Fruit fly (Drosophila melanogaster) whole organism, embryonic: Measurements from ENCODE around the gene Zaf1.
A peak's percentile ranks its signal among the peaks of the same experiment; 100 is the strongest.

Experiments used
- Blimp-1 ChIP-seq: fragments of 200-800 bp; sonication (Bioruptor generic); optimal IDR thresholded peaks from 3 replicates; lab custom pipeline; 2018; ENCODE audit warnings: missing biosample characterization, missing genetic modification characterization, mild to moderate bottlenecking, moderate library complexity, missing genetic modification reagents
- BtbVII ChIP-seq: fragments of 200-800 bp; sonication (Bioruptor generic); optimal IDR thresholded peaks from 3 replicates; lab custom pipeline; 2017; ENCODE audit warnings: missing biosample characterization, mild to moderate bottlenecking, missing genetic modification characterization
- CG1024 ChIP-seq: fragments of 200-800 bp; sonication (Bioruptor generic); IDR thresholded peaks from 2 replicates; pipeline ENCODE4 v1.3.6; 2022; ENCODE audit warnings: missing biosample characterization, missing genetic modification characterization
- CG10267 ChIP-seq: fragments of 200-800 bp; sonication (Bioruptor generic); optimal IDR thresholded peaks from 2 replicates; lab custom pipeline; 2018; ENCODE audit warnings: missing biosample characterization, mild to moderate bottlenecking, missing genetic modification characterization, moderate library complexity
- CG10274 ChIP-seq: fragments of 200-800 bp; sonication (Bioruptor generic); optimal IDR thresholded peaks from 3 replicates; lab custom pipeline; 2017; ENCODE audit warnings: missing biosample characterization, mild to moderate bottlenecking, missing genetic modification characterization
- CG10543 ChIP-seq: fragments of 200-800 bp; sonication (Bioruptor generic); optimal IDR thresholded peaks from 3 replicates; lab custom pipeline; 2017; ENCODE audit warnings: missing biosample characterization, mild to moderate bottlenecking, missing genetic modification characterization, moderate library complexity
- CG12104 ChIP-seq: fragments of 200-800 bp; sonication (Bioruptor generic); optimal IDR thresholded peaks from 3 replicates; lab custom pipeline; 2016; ENCODE audit warnings: missing biosample characterization, missing genetic modification characterization
- CG12744 ChIP-seq: fragments of 200-800 bp; sonication (Bioruptor generic); optimal IDR thresholded peaks from 2 replicates; lab custom pipeline; 2016; ENCODE audit warnings: missing biosample characterization, missing genetic modification characterization
- CG12942 ChIP-seq: fragments of 200-800 bp; sonication (Bioruptor generic); optimal IDR thresholded peaks from 3 replicates; lab custom pipeline; 2016; ENCODE audit warnings: missing biosample characterization, missing genetic modification characterization
- CG13775 ChIP-seq: fragments of 200-800 bp; sonication (Bioruptor generic); optimal IDR thresholded peaks from 3 replicates; lab custom pipeline; 2017; ENCODE audit warnings: missing biosample characterization, mild to moderate bottlenecking, missing genetic modification characterization
- CG14050 ChIP-seq: fragments of 200-800 bp; sonication (Bioruptor generic); IDR thresholded peaks from 3 replicates; pipeline ENCODE4 v1.3.6; 2022; ENCODE audit warnings: missing biosample characterization, missing genetic modification characterization
- CG17829 ChIP-seq: fragments of 200-800 bp; optimal IDR thresholded peaks from 2 replicates; lab custom pipeline; 2019; ENCODE audit warnings: missing biosample characterization, mild to moderate bottlenecking, missing genetic modification characterization, moderate library complexity
- CG1792 ChIP-seq: fragments of 200-800 bp; sonication (Bioruptor generic); optimal IDR thresholded peaks from 2 replicates; lab custom pipeline; 2016; ENCODE audit warnings: missing biosample characterization, missing genetic modification characterization
- CG18476 ChIP-seq: fragments of 200-800 bp; sonication (Bioruptor generic); optimal IDR thresholded peaks from 2 replicates; lab custom pipeline; 2016; ENCODE audit warnings: missing biosample characterization, mild to moderate bottlenecking, missing genetic modification characterization
- CG5180 ChIP-seq: fragments of 200-800 bp; sonication (Bioruptor generic); optimal IDR thresholded peaks from 3 replicates; lab custom pipeline; 2017; ENCODE audit warnings: missing biosample characterization, missing genetic modification characterization, mild to moderate bottlenecking, moderate library complexity, missing genetic modification reagents
- CG6683 ChIP-seq: fragments of 200-800 bp; sonication (Bioruptor generic); optimal IDR thresholded peaks from 2 replicates; lab custom pipeline; 2017; ENCODE audit warnings: missing biosample characterization, mild to moderate bottlenecking, missing genetic modification characterization, missing genetic modification reagents
- CG6791 ChIP-seq: fragments of 200-800 bp; sonication (Bioruptor generic); IDR thresholded peaks from 3 replicates; pipeline ENCODE4 v1.3.6; 2022; ENCODE audit warnings: missing biosample characterization, missing genetic modification characterization; ENCODE audit not compliant: partially characterized antibody
- CG7745 ChIP-seq: fragments of 200-800 bp; sonication (Bioruptor generic); optimal IDR thresholded peaks from 2 replicates; lab custom pipeline; 2018; ENCODE audit warnings: missing biosample characterization, mild to moderate bottlenecking, missing genetic modification characterization, moderate library complexity
- CG9437 ChIP-seq: fragments of 200-800 bp; sonication (Bioruptor generic); optimal IDR thresholded peaks from 2 replicates; lab custom pipeline; 2018; ENCODE audit warnings: missing biosample characterization, mild to moderate bottlenecking, missing genetic modification characterization
- CG9609 ChIP-seq: fragments of 200-800 bp; sonication (Bioruptor generic); optimal IDR thresholded peaks from 3 replicates; lab custom pipeline; 2016; ENCODE audit warnings: missing biosample characterization, missing genetic modification characterization
- GATAe ChIP-seq: fragments of 200-800 bp; sonication (Bioruptor generic); conservative IDR thresholded peaks from 2 replicates; pipeline ENCODE4 v1.3.6; 2022; ENCODE audit warnings: missing biosample characterization, missing genetic modification characterization
- HmgD ChIP-seq: fragments of 200-800 bp; sonication (Bioruptor generic); optimal IDR thresholded peaks from 3 replicates; lab custom pipeline; 2016; ENCODE audit warnings: missing biosample characterization, missing genetic modification characterization
- Hmr ChIP-seq: fragments of 200-800 bp; sonication (Bioruptor generic); optimal IDR thresholded peaks from 3 replicates; lab custom pipeline; 2017; ENCODE audit warnings: mild to moderate bottlenecking, missing biosample characterization, missing genetic modification reagents, missing genetic modification characterization
- Hmx ChIP-seq: fragments of 200-800 bp; sonication (Bioruptor generic); optimal IDR thresholded peaks from 2 replicates; lab custom pipeline; 2016; ENCODE audit warnings: missing biosample characterization, missing genetic modification characterization
- Lhr ChIP-seq: fragments of 200-800 bp; sonication (Bioruptor generic); optimal IDR thresholded peaks from 3 replicates; lab custom pipeline; 2017; ENCODE audit warnings: mild to moderate bottlenecking, missing biosample characterization, missing genetic modification reagents, missing genetic modification characterization
- NfI ChIP-seq: fragments of 200-800 bp; sonication (Bioruptor generic); optimal IDR thresholded peaks from 3 replicates; lab custom pipeline; 2018; ENCODE audit warnings: missing biosample characterization, mild to moderate bottlenecking, missing genetic modification characterization, moderate library complexity
- Ravus ChIP-seq: fragments of 200-800 bp; sonication (Bioruptor generic); IDR thresholded peaks from 2 replicates; pipeline ENCODE4 v1.3.6; 2022; ENCODE audit warnings: missing biosample characterization, missing genetic modification characterization
- Sox102F ChIP-seq: fragments of 200-800 bp; sonication (Bioruptor generic); optimal IDR thresholded peaks from 2 replicates; lab custom pipeline; 2018; ENCODE audit warnings: missing biosample characterization, mild to moderate bottlenecking, missing genetic modification characterization, moderate library complexity
- Stat92E ChIP-seq, 3 experiments: fragments of >200 bp in 2 of 3; fragments of 200-800 bp in 1 of 3; sonication (Bioruptor generic) in 1 of 3; optimal IDR thresholded peaks; 2 replicates each; lab custom pipeline; 2017 to 2019; ENCODE audit warnings: missing biosample characterization in 3 of 3, missing genetic modification characterization in 3 of 3, mild to moderate bottlenecking in 1 of 3, moderate library complexity in 1 of 3
- Usf ChIP-seq: fragments of 200-800 bp; sonication (Bioruptor generic); optimal IDR thresholded peaks from 2 replicates; lab custom pipeline; 2017; ENCODE audit warnings: missing genotype, missing biosample characterization, missing genetic modification characterization
- ab ChIP-seq: fragments of 200-800 bp; sonication (Bioruptor generic); optimal IDR thresholded peaks from 2 replicates; lab custom pipeline; 2016; ENCODE audit warnings: missing biosample characterization, missing genetic modification characterization
- ac ChIP-seq: fragments of 200-800 bp; sonication (Bioruptor generic); optimal IDR thresholded peaks from 3 replicates; lab custom pipeline; 2017; ENCODE audit warnings: missing biosample characterization, mild to moderate bottlenecking, missing genetic modification characterization
- al ChIP-seq: fragments of 200-800 bp; sonication (Bioruptor generic); IDR thresholded peaks from 2 replicates; pipeline ENCODE4 v1.3.6; 2022; ENCODE audit warnings: missing biosample characterization, missing genetic modification characterization
- btn ChIP-seq: fragments of 200-800 bp; sonication (Bioruptor generic); optimal IDR thresholded peaks from 2 replicates; lab custom pipeline; 2016; ENCODE audit warnings: missing biosample characterization, missing genetic modification characterization
- chm ChIP-seq: fragments of 200-800 bp; sonication (Bioruptor generic); IDR thresholded peaks from 2 replicates; pipeline ENCODE4 v1.3.6; 2022; ENCODE audit warnings: missing biosample characterization, missing genetic modification characterization
- chn ChIP-seq: fragments of 200-800 bp; sonication (Bioruptor generic); optimal IDR thresholded peaks from 2 replicates; lab custom pipeline; 2016; ENCODE audit warnings: missing biosample characterization, missing genetic modification characterization
- dimm ChIP-seq: fragments of 200-800 bp; sonication (Bioruptor generic); IDR thresholded peaks from 2 replicates; pipeline ENCODE4 v1.3.6; 2022; ENCODE audit warnings: missing biosample characterization, missing genetic modification characterization
- emc ChIP-seq: fragments of 200-800 bp; sonication (Bioruptor generic); optimal IDR thresholded peaks from 2 replicates; lab custom pipeline; 2016; ENCODE audit warnings: missing biosample characterization, missing genetic modification characterization
- en ChIP-seq: fragments of 200-800 bp; sonication (Bioruptor generic); optimal IDR thresholded peaks from 2 replicates; lab custom pipeline; 2016; ENCODE audit warnings: missing biosample characterization, missing genetic modification characterization
- gcm2 ChIP-seq: fragments of 200-800 bp; sonication (Bioruptor generic); optimal IDR thresholded peaks from 2 replicates; lab custom pipeline; 2016; ENCODE audit warnings: missing biosample characterization, missing genetic modification characterization
- klu ChIP-seq: fragments of 200-800 bp; sonication (Bioruptor generic); IDR thresholded peaks from 2 replicates; pipeline ENCODE4 v1.3.6; 2022; ENCODE audit warnings: missing biosample characterization, missing genetic modification characterization
- mld ChIP-seq: fragments of 200-800 bp; sonication (Bioruptor generic); IDR thresholded peaks from 3 replicates; pipeline ENCODE4 v1.3.6; 2022; ENCODE audit warnings: missing biosample characterization, missing genetic modification characterization; ENCODE audit not compliant: partially characterized antibody
- phol ChIP-seq: fragments of 200-800 bp; sonication (Bioruptor generic); optimal IDR thresholded peaks from 3 replicates; lab custom pipeline; 2018; ENCODE audit warnings: missing biosample characterization, mild to moderate bottlenecking, missing genetic modification characterization, moderate library complexity
- pzg ChIP-seq: fragments of 200-800 bp; sonication (Bioruptor generic); optimal IDR thresholded peaks from 3 replicates; lab custom pipeline; 2018; ENCODE audit warnings: missing biosample characterization, mild to moderate bottlenecking, missing genetic modification characterization, moderate library complexity
- salm ChIP-seq: fragments of 200-800 bp; sonication (Bioruptor generic); optimal IDR thresholded peaks from 2 replicates; lab custom pipeline; 2018; ENCODE audit warnings: missing biosample characterization, mild to moderate bottlenecking, missing genetic modification characterization
- sc ChIP-seq, 3 experiments: fragments of >200 bp in 2 of 3; fragments of 200-800 bp in 1 of 3; sonication (Bioruptor generic) in 1 of 3; optimal IDR thresholded peaks; 2 replicates in 2 of 3; 3 replicates in 1 of 3; lab custom pipeline; 2017; ENCODE audit warnings: mild to moderate bottlenecking in 1 of 3, missing biosample characterization in 1 of 3, missing genetic modification characterization in 1 of 3, missing genetic modification reagents in 1 of 3
- schlank ChIP-seq: fragments of 200-800 bp; sonication (Bioruptor generic); optimal IDR thresholded peaks from 2 replicates; lab custom pipeline; 2018; ENCODE audit warnings: missing biosample characterization, mild to moderate bottlenecking, missing genetic modification characterization
- vfl ChIP-seq: fragments of 200-800 bp; sonication (Bioruptor generic); optimal IDR thresholded peaks from 2 replicates; lab custom pipeline; 2016; ENCODE audit warnings: missing biosample characterization, missing genetic modification characterization
- zen2 ChIP-seq: fragments of 200-800 bp; sonication (Bioruptor generic); IDR thresholded peaks from 3 replicates; pipeline ENCODE4 v1.3.6; 2022; ENCODE audit warnings: missing biosample characterization, missing genetic modification characterization; ENCODE audit not compliant: partially characterized antibody

The Zaf1 gene

DNA sequence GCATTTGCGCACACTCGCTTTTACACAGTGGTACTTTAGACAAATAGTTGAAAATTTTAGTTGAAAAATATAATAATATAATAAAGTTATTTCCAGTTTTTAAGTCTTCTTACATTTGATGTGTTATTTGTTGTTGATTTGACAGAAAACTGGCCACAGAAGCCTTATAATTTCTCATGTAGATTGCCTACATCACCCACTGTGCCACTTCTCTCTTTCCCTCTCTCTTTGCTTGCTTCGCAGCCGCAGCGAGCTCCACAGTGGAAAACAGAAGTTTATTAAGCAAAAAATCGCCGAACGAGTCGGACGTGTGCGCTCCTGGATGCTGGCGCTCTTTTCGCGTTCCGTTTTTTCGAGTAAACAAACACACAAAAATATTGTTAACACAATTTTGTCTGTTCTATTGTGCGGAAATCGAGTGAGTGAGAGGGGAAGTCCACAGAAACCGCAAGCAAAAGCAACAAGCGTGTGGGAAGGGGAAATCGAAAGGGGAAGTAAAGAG is 30.5 kb upstream of the Zaf1 start, which contains the start of gene CG42327 (continued):
- TF ChIP-seq Usf (GFP tag; lab: Kevin White, UChicago) (peak; percentile 61), chn (GFP tag; lab: Kevin White, UChicago) (peak; percentile 92), salm (tag; lab: Kevin White, UChicago) (peak; percentile 94), CG7745 (tag; lab: Kevin White, UChicago) (peak; percentile 27), CG13775 (peak; percentile 92), CG12744 (GFP tag; lab: Kevin White, UChicago) (peak; percentile 66), Ravus (GFP tag; lab: Robert Waterston, UW) (peak; percentile 66), CG17829 (tag; lab: Kevin White, UChicago) (peak; percentile 96), GATAe (GFP tag; lab: Robert Waterston, UW) (peak; percentile 45; the same call in 1 of the 2 replicates), chm (GFP tag; lab: Robert Waterston, UW) (peak; percentile 98), CG9437 (GFP tag; lab: Kevin White, UChicago) (peak; percentile 89), Lhr (GFP tag; lab: Kevin White, UChicago) (peak; percentile 81), CG5180 (GFP tag; lab: Kevin White, UChicago) (peak; percentile 75), al (GFP tag; lab: Robert Waterston, UW) (peak; percentile 87), sc (optimal IDR thresholded peaks at IDR 0.05; lab: Kevin White, UChicago) (no peak), sc (GFP tag; optimal IDR thresholded peaks at IDR 0.05; lab: Kevin White, UChicago) (peak; percentile 95), CG1024 (GFP tag; lab: Robert Waterston, UW) (peak; percentile 91), phol (peak; percentile 94), BtbVII (GFP tag; lab: Kevin White, UChicago) (peak; percentile 93), gcm2 (peak; percentile 85), btn (GFP tag; lab: Kevin White, UChicago) (peak; percentile 79), Sox102F (GFP tag; lab: Kevin White, UChicago) (peak; percentile 97), CG6683 (GFP tag; lab: Kevin White, UChicago) (peak; percentile 88), CG10543 (GFP tag; lab: Kevin White, UChicago) (peak; percentile 80), CG10274 (GFP tag; lab: Kevin White, UChicago) (peak; percentile 70), mld (GFP tag; lab: Robert Waterston, UW) (no peak), CG18476 (peak; percentile 86), ab (no peak), klu (GFP tag; lab: Robert Waterston, UW) (peak; percentile 81), CG6791 (GFP tag; lab: Robert Waterston, UW) (peak; percentile 48; the same call in 1 of the 3 replicates), emc (GFP tag; lab: Kevin White, UChicago) (no peak), CG12104 (GFP tag; lab: Kevin White, UChicago) (peak; percentile 79), CG14050 (peak; percentile 94), Blimp-1 (GFP tag; lab: Kevin White, UChicago) (peak; percentile 97), dimm (GFP tag; lab: Robert Waterston, UW) (peak; percentile 77), ac (GFP tag; lab: Kevin White, UChicago) (peak; percentile 90), HmgD (GFP tag; lab: Kevin White, UChicago) (peak; percentile 58), en (peak; percentile 66), Hmx (peak; percentile 8), CG12942 (GFP tag; lab: Kevin White, UChicago) (peak; percentile 85), Stat92E (GFP tag; optimal IDR thresholded peaks at IDR 0.05; lab: Kevin White, UChicago) (peak in 1 of 3 experiments; percentile 77), CG10267 (peak; percentile 90), NfI (peak; percentile 92), pzg (GFP tag; lab: Kevin White, UChicago) (no peak), CG9609 (GFP tag; lab: Kevin White, UChicago) (peak; percentile 79), schlank (peak; percentile 8), Hmr (peak; percentile 92), vfl (GFP tag; lab: Kevin White, UChicago) (peak; percentile 73), CG1792 (peak; percentile 65), zen2 (GFP tag; lab: Robert Waterston, UW) (no peak)
